Worm (Caenorhabditis elegans): Measurements from ENCODE around the gene nhr-3.

The nhr-3 gene

DNA sequence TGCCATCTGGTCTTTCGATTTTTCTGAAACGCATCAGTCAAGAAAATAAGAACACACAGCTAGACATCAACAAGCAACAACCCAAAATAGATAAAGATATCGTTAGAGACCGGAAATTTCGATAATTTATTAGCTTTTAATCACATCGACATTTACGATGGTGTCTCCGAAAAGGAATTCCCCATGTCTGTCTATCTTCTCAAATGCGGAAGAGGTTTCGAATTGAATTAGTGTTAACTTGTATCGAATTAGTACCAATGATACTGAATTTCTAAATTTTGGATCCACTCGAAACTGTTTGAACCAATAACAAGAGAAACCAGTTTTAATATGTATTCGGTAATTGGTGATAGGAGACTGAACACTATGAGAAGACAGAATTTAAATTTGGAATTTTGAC is 23.7 kb upstream of the nhr-3 start:
- TF ChIP-seq unc-62 (GFP tag; optimal IDR thresholded peaks at IDR 0.05), result no peak

DNA sequence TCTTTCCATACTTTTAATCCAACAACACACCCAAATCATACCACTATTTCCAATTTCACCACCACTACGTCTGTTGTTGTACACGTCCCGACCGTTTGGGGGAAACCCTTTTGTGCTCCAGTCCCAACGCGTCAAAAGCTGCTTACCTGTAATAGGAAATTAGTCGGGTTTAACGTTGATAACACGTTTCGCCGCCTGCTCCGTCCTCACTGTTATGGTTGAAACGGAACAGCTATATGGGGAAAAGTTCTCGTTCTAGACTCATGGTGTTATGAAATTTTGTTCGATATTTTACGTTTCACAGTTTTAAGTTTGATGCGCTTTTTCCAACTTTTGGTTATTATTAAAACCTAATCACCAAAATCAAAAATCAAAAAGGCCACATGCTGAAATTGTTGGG is 22.4 kb upstream of the nhr-3 start:
- TF ChIP-seq unc-62 (GFP tag; optimal IDR thresholded peaks at IDR 0.05), result no peak

DNA sequence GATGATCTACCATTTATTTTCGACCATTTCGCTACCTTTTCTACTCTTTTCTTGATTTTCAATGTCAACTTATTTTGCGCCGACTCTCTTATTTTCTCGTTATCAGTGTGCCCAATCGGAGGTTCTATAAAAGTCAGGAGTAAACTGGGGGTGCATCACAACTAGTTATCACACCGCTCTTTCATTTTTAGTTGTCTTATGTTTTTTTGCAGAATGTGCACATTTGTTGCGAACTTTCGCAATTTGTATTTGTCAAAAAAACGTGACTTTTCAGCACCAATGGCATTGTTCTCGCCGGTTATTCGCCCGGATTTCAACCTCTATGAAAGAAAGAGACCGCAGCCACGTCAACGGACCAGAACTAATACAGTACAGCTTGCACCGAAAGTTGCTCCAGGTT is 20.7 kb upstream of the nhr-3 start:
- no peak for TF ChIP-seq unc-62 (GFP tag; optimal IDR thresholded peaks at IDR 0.05)

DNA sequence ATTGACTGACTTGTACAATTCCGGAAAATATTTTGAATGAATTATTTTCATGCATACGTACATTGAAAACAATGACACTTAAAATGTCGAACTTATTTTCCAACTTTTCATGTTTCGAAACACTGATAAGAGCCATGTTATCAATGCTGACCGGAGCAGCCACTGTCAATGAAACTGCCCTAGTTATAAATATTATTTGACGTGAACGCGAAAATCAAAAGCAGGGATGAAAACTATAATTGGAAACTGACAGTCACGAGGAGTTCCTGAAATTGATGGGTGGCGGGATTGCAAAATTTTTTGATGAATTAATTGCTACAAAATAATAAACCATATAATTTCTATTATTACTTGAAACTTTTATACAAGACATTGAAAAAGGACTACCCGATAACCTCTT is 18.8 kb upstream of the nhr-3 start:
- TF ChIP-seq unc-62 (GFP tag; optimal IDR thresholded peaks at IDR 0.05), result no peak

DNA sequence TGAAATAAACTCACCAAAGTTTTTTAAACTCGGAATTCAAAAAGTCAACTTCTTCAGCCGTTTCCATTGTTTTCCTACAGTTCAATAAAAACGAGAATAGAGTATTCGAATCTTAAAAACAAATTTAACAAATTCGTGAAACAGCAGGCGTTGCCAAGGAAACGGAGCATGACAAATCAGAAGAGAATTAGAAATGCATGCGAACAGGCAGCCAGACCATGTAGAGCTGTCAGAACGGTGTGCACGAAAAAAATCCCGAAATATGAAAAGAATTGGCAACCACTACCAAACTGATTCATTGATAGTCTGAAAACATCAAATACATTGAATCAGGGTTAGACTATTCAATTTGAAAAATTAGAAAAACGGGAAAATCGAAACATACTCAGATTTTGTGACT is 16.3 kb upstream of the nhr-3 start, which contains the start of gene fbxa-81:
TSS of gene fbxa-81 (minus strand) at position 101 of the 400 bp plus-strand sequence.
- TF ChIP-seq unc-62 (GFP tag; optimal IDR thresholded peaks at IDR 0.05), result no peak

DNA sequence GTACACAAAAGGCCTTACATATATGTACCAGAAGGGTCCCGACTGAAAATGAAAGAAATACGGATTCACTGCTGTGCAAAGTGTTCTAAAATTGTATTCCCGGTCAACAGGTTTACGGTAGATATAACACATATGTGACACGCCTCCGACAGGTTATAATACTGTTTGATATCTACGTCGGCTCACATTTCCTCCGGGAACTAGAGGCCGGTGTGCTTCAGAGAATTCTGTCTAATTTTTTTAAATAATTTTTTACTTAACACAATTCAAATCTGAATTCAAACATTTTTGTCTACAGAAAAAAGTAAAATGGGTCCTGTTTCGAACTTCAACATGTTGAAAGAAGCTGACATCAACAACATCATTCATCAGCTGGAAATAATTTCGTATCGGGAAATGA is 15.1 kb upstream of the nhr-3 start, which contains the start of gene T24C2.3:
TSS of gene T24C2.3 (plus strand) at position 301 of the 400 bp plus-strand sequence.
- TF ChIP-seq unc-62 (GFP tag; optimal IDR thresholded peaks at IDR 0.05), result no peak

DNA sequence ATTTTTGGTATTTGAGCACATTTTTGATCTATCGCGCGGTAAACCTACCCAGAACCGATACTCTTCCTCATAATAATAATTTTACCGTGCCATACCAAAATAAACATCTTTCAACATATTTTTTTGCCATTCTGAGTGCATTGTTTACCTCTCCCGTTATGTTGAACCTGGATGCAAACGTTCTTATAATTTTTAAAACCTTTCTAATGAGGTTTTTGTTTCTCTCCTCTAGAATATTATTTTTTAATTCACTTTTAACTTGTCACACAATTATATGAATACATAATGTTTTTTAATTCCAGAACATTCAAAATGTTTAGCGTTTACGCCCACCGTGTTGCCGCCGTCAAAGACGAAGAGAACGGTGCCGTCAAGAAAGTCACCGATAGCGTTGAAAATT is 12.8 kb upstream of the nhr-3 start, which contains the start of gene enri-2:
TSS of gene enri-2 (plus strand) at position 301 of the 400 bp plus-strand sequence.
- no peak for TF ChIP-seq unc-62 (GFP tag; optimal IDR thresholded peaks at IDR 0.05)

DNA sequence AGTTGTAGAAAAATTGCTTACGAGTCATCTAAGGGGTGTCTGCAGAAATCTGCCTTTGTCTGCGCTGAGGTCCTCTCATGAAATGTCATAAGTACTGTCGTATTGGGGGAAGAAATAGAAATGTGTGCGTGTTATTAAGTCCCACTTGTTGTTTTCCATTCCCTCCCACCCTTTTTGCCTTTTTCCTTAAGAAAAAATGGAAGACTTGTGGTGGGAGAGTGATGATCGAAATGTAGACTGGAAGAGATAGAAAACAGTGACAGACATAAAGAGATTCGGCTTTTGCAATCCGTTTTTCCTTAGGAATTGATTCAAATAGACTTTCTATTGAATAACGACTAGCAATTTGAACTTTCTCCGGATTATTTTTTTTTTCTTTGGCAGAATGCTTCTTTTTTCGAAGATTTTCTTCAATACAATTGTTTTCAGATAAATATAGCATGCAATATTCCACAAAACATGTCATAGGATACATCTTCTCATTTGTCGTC is 8.6 kb upstream of the nhr-3 start, which contains the start of gene ram-5:
TSS of gene ram-5 (plus strand) at position 441 of the 491 bp plus-strand sequence.
- TF ChIP-seq unc-62 (GFP tag; optimal IDR thresholded peaks at IDR 0.05), result no peak

DNA sequence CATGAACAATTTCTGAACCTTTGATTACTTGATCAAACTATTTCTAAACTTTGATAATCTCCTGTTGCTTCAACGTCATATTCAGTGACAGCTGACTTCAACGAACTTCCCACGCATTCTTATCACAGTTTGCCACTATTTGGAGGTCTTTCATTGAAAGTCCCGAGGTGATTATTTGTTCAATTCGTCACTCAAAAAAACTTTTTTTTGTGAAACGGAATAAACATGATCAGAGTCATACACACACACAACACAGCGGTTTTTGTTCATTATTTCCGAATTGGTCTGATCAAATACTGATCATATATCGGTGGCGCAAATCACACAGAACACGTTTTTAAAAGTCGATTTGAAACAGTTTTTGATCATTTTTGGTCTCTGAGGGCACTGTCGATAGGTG is 1.9 kb upstream of the nhr-3 start:
- TF ChIP-seq unc-62 (GFP tag; optimal IDR thresholded peaks at IDR 0.05), result no peak

DNA sequence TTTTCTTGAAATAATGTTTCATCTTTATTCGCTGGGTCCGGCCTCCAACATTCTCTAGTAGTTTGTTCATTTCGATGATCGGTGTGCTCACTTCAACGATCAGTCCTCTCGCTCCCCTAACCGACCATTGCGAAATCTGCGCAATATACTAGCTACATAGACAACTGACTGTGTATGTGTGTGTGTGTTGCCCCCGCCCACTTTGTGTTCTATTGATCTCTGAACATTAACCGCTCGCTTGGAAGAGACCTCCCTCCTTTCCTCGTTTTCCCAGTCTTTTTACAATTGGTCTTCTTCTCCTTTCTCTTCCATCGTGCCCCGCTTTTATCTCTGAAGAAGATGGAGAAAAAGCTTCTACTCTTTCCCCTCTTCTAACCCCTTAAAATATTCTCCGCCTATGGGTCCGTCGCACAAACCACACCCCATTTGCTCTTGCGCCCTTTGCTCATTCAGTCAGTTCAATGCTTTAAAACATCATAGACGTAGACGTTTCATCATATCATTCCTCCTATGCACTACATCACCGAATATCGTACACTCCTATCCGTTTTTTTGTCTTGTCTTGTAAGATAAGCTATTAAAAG is 860 bp upstream of the nhr-3 start:
- TF ChIP-seq unc-62 (GFP tag; optimal IDR thresholded peaks at IDR 0.05), result no peak

DNA sequence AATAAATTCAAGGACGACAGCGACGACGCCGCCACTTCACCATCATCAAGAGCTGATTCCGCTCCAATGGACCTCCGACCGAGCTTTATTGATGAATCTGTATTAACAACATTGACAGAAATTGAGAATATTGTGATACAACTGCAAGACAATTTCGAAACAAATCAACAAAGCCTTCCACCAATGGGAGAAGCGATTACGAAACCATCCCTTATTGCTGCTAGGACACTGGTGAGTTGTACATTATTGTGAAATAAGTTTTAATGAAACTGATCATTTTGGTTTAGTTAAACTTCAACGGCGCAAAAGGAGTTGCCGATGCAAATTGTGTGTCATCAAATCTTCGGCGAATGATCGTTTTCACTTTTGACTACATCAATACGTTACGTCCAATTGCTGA is 780 bp downstream of the nhr-3 start:
- TF ChIP-seq unc-62 (GFP tag; optimal IDR thresholded peaks at IDR 0.05), result no peak

DNA sequence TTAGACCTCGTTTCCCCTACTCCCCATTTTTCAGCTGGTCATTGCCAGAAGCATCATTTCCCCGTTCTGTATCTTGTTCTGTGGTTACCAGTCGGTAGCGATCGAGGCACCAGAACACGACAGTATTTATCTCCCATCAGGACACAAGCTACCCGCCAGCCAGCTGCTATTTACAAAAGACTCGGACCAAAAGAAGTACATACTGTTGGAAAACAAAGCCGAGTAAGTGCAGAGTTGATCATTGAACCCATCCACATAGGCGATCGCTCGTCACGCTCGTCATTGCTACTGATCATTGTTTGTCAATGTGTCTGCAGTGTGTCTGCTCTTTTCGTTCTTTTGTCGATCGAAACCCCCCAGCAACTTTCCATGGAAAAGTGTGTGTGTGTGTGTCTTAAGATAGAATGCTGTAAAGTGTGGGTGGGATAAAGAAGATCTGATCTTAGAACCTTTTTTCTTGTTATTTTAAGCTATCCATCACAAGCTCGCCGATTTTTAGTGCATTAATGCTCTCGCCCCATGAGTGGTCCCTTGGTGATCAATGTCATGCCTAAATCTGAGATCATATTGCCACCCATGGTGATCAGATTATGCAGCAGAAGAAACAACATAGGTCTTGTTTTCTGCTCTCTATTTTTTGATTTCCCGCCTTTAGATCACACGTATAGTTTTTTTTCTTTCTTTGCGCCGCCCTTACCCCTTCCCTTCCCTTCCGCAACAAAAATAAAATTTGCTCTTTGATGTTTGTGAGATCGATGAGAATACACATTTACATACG is 1.4 kb downstream of the nhr-3 start:
- no peak for TF ChIP-seq unc-62 (GFP tag; optimal IDR thresholded peaks at IDR 0.05)

DNA sequence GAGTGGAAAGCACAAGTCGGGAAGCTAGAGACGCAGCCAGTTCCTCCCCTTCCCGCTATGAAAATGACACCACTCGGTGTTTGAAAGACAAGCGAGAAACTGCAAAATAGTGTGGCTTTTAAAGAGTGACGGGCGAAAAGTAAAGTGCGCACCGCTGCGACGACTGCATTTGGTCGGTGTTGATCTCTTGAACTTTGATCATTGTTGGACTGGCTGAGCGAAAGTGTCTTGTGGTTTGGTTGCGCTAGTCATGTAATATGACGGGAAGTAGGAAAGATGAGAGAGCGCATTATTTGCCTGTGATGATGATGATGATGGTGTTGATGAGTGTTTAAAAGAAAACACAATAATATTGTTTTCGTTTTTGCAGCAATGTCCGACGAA is 2.0 kb downstream of the nhr-3 start:
- TF ChIP-seq unc-62 (GFP tag; optimal IDR thresholded peaks at IDR 0.05), result peak; percentile 47

DNA sequence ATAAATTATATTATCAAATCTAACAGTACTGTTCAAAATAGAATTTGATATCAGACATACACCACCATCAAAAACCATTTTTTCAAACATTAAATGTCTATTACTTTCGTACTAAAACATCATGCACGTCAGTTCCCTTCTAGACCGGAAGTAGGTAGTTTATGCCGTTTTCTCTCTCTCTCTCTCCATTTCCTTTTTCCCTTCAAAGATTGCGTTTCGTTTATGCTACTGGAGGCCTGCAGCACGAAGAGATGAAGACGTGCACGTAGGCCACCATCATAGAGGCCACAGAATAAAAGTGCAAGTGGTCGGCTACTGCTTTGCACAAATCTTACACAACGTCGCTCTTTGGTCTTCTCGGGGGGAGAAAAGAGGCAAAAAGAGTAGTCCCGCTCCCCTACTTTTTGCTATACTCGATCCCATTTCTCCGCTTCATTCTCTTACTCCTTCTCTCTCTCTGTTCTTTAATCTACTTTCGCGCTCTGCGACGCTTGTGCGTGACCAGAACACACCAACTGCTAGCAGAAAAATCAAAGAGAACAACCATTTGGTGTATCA is 3.2 kb downstream of the nhr-3 start:
- TF ChIP-seq unc-62 (GFP tag; optimal IDR thresholded peaks at IDR 0.05), result no peak

DNA sequence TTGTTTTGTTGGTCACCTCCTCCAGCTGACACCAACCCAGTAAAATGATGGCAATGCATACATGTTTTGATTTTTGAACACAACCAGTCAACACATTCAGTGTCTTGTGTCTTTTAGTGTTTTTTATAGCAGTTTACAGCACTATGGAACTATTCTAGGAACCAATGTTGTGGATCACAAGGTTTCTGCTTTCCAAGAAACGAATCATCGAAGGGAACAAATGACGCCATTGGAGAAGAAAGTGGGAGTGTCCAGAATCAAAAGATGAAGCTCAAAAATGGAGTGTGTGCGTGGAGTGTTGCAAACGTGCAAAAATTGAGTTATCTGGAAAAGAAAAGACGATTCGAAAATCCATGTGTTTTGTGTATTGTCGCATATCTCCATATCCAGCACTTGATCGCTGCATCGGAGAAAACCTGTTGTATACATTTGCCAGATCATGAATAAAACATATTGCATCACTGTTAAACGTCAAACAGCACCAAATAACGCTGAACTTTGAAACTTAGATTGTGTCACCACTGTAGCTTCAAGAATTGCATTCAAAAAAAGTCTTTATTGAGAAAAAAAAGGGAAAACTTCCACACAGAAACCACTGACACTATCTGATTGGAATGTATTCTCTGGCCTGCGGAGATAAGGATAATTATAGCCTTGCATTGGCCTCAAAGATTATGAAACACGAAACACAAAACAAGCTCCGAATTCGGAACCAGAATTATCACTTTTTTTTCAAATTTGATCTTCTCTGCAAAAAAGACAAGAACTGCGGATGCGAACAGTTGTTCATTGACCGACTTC is 4.2 kb downstream of the nhr-3 start:
- no peak for TF ChIP-seq unc-62 (GFP tag; optimal IDR thresholded peaks at IDR 0.05)

DNA sequence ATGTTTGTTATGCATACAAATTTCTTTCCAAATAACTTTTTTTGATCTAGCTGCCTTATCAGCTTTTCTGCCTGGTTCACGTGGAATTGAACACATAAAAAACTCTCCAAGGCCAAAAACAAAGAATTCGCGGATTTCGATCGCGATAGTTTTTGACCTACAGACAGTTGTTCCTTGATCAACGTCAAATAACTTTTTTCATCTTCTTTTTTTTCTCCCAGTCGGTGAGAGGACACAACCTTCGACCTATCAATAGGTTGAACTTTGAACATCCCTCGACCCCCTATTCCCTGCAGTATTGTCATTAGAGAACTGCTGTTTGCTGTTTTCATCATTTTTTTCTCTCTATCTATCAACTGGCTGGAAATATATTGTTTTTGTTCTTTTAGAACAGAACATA is 5.5 kb downstream of the nhr-3 start:
- no peak for TF ChIP-seq unc-62 (GFP tag; optimal IDR thresholded peaks at IDR 0.05)
